Worm (Caenorhabditis elegans) whole organism, mixed stage, embryonic: ENCODE data around the gene fbxa-126.

Experiments used
- M03D4.4 ChIP-seq: sonication (generic microtip); optimal IDR thresholded peaks from 2 replicates; lab custom pipeline; 2017; ENCODE audit warnings: mild to moderate bottlenecking, missing genetic modification characterization, missing compliant biosample characterization
- bed-3 ChIP-seq: fragments of 200-800 bp; sonication (Bioruptor generic); optimal IDR thresholded peaks from 3 replicates; lab custom pipeline; 2018; ENCODE audit warnings: mild to moderate bottlenecking, missing genetic modification characterization, moderate library complexity, missing compliant biosample characterization
- blmp-1 ChIP-seq: fragments of 150-350 bp; optimal IDR thresholded peaks from 2 replicates; lab custom pipeline; 2014; ENCODE audit warnings: missing biosample characterization, missing genetic modification characterization
- ceh-39 ChIP-seq: fragments of 150-350 bp; optimal IDR thresholded peaks from 2 replicates; lab custom pipeline; 2014; ENCODE audit warnings: missing biosample characterization, missing genetic modification characterization
- ceh-43 ChIP-seq: fragments of 200-800 bp; sonication (Bioruptor generic); optimal IDR thresholded peaks from 2 replicates; lab custom pipeline; 2018; ENCODE audit warnings: mild to moderate bottlenecking, missing genetic modification characterization, moderate library complexity, missing compliant biosample characterization
- ceh-83 ChIP-seq: fragments of 200-800 bp; sonication (Bioruptor generic); optimal IDR thresholded peaks from 2 replicates; lab custom pipeline; 2018; ENCODE audit warnings: mild to moderate bottlenecking, missing genetic modification characterization, missing compliant biosample characterization
- ces-1 ChIP-seq: fragments of 150-350 bp; optimal IDR thresholded peaks from 2 replicates; lab custom pipeline; 2014; ENCODE audit warnings: missing biosample characterization, missing genetic modification reagents, missing genetic modification characterization
- cnd-1 ChIP-seq: fragments of 200-800 bp; sonication (Bioruptor generic); optimal IDR thresholded peaks from 2 replicates; lab custom pipeline; 2018; ENCODE audit warnings: mild to moderate bottlenecking, missing genetic modification characterization, missing compliant biosample characterization
- drap-1 ChIP-seq: fragments of 200-800 bp; sonication (Bioruptor generic); optimal IDR thresholded peaks from 3 replicates; lab custom pipeline; 2018; ENCODE audit warnings: mild to moderate bottlenecking, missing genetic modification characterization, missing compliant biosample characterization
- elt-1 ChIP-seq: sonication (generic microtip); optimal IDR thresholded peaks from 2 replicates; lab custom pipeline; 2017; ENCODE audit warnings: missing genetic modification characterization, mild to moderate bottlenecking, missing compliant biosample characterization, antibody characterized with exemption, moderate library complexity, borderline replicate concordance; ENCODE audit not compliant: insufficient read depth
- elt-3 ChIP-seq: fragments of 150-350 bp; optimal IDR thresholded peaks from 2 replicates; lab custom pipeline; 2014; ENCODE audit warnings: missing biosample characterization, missing genetic modification characterization
- flh-1 ChIP-seq: fragments of 200-800 bp; sonication (Bioruptor generic); optimal IDR thresholded peaks from 2 replicates; lab custom pipeline; 2018; ENCODE audit warnings: mild to moderate bottlenecking, missing genetic modification characterization, moderate library complexity, missing compliant biosample characterization
- ham-2 ChIP-seq: fragments of 200-800 bp; sonication (Bioruptor generic); optimal IDR thresholded peaks from 2 replicates; lab custom pipeline; 2018; ENCODE audit warnings: mild to moderate bottlenecking, missing genetic modification characterization, missing compliant biosample characterization
- hlh-1 ChIP-seq: fragments of 150-350 bp; optimal IDR thresholded peaks from 2 replicates; lab custom pipeline; 2014; ENCODE audit warnings: missing biosample characterization, missing genetic modification reagents, missing genetic modification characterization
- lin-13 ChIP-seq: fragments of 150-350 bp; optimal IDR thresholded peaks from 2 replicates; lab custom pipeline; 2014; ENCODE audit warnings: missing biosample characterization, missing genetic modification characterization
- lsy-2 ChIP-seq: fragments of 150-350 bp; optimal IDR thresholded peaks from 2 replicates; lab custom pipeline; 2014; ENCODE audit warnings: missing biosample characterization, missing genetic modification characterization
- mab-5 ChIP-seq: fragments of 150-350 bp; optimal IDR thresholded peaks from 2 replicates; lab custom pipeline; 2014; ENCODE audit warnings: missing biosample characterization, missing genetic modification characterization
- mep-1 ChIP-seq: fragments of 150-350 bp; optimal IDR thresholded peaks from 2 replicates; lab custom pipeline; 2017; ENCODE audit warnings: missing biosample characterization, missing genetic modification reagents, missing genetic modification characterization, inconsistent platforms
- mls-2 ChIP-seq: sonication (generic microtip); optimal IDR thresholded peaks from 2 replicates; lab custom pipeline; 2016; ENCODE audit warnings: mild to moderate bottlenecking, missing genetic modification characterization, moderate library complexity, missing compliant biosample characterization
- nhr-12 ChIP-seq: fragments of 150-350 bp; optimal IDR thresholded peaks from 2 replicates; lab custom pipeline; 2014; ENCODE audit warnings: missing biosample characterization, missing genetic modification characterization
- nhr-237 ChIP-seq: fragments of 150-350 bp; optimal IDR thresholded peaks from 2 replicates; lab custom pipeline; 2014; ENCODE audit warnings: missing biosample characterization, missing genetic modification characterization
- nhr-28 ChIP-seq: fragments of 150-350 bp; optimal IDR thresholded peaks from 2 replicates; lab custom pipeline; 2014; ENCODE audit warnings: missing biosample characterization, missing genetic modification characterization
- nhr-76 ChIP-seq: sonication (generic microtip); optimal IDR thresholded peaks from 2 replicates; lab custom pipeline; 2017; ENCODE audit warnings: missing biosample characterization, missing genetic modification characterization
- pha-4 ChIP-seq: fragments of 150-350 bp; optimal IDR thresholded peaks from 2 replicates; lab custom pipeline; 2018; ENCODE audit warnings: missing biosample characterization, missing genetic modification reagents, missing genetic modification characterization
- sem-2 ChIP-seq: fragments of 200-800 bp; sonication (Bioruptor generic); optimal IDR thresholded peaks from 2 replicates; lab custom pipeline; 2018; ENCODE audit warnings: mild to moderate bottlenecking, missing genetic modification characterization, missing compliant biosample characterization
- snpc-4 ChIP-seq: fragments of 150-350 bp; optimal IDR thresholded peaks from 2 replicates; lab custom pipeline; 2014; ENCODE audit warnings: missing biosample characterization, missing genetic modification characterization
- sptf-1 ChIP-seq: sonication (generic microtip); optimal IDR thresholded peaks from 2 replicates; lab custom pipeline; 2017; ENCODE audit warnings: mild to moderate bottlenecking, missing genetic modification characterization, moderate library complexity, missing compliant biosample characterization
- tbx-8 ChIP-seq: fragments of 200-800 bp; sonication (Bioruptor generic); optimal IDR thresholded peaks from 2 replicates; lab custom pipeline; 2018; ENCODE audit warnings: mild to moderate bottlenecking, missing genetic modification characterization, moderate library complexity, missing compliant biosample characterization
- unc-120 ChIP-seq: sonication (generic microtip); optimal IDR thresholded peaks from 2 replicates; lab custom pipeline; 2017; ENCODE audit warnings: missing genetic modification characterization, missing compliant biosample characterization; ENCODE audit not compliant: poor library complexity, severe bottlenecking
- unc-39 ChIP-seq: fragments of 150-350 bp; optimal IDR thresholded peaks from 2 replicates; lab custom pipeline; 2014; ENCODE audit warnings: missing biosample characterization, missing genetic modification characterization
- unc-62 ChIP-seq: fragments of 150-350 bp; optimal IDR thresholded peaks from 2 replicates; lab custom pipeline; 2014; ENCODE audit warnings: missing biosample characterization, missing genetic modification reagents, missing genetic modification characterization
- zip-8 ChIP-seq: fragments of 150-350 bp; optimal IDR thresholded peaks from 2 replicates; lab custom pipeline; 2014; ENCODE audit warnings: missing biosample characterization, missing genetic modification characterization
- ztf-11 ChIP-seq: fragments of 150-350 bp; optimal IDR thresholded peaks from 2 replicates; lab custom pipeline; 2014; ENCODE audit warnings: missing biosample characterization, missing genetic modification characterization

The fbxa-126 gene

DNA sequence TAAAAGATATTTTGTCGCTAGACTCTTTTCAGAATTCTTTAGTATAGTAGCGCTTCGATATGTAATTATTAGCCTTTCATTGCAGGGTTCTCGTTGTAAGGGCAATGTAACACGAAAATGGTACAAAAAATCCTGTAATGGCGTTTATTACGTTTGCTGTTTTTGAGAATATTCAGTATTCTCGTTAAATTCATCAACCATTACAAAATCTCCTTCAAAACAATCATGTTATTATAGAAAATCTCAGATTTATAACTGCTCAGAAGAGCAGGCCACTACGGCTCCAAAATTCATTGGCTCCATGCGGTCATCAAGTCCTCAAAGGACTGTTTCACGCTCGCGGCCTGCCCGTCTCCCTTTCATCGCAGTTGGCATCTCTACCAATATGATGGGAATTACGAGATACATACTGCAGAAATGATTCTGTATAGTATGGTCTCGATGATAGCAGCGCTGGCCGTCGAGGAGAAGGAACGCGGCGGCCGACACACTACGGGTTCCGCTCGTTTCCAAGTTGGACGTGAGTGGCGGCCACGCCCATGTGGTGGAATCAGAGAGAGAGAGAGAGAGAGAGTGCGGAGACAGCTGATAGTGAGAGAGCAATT, 5.2 kb upstream of the fbxa-126 start:
- no peak for TF ChIP-seq ham-2
- no peak for TF ChIP-seq unc-62 (GFP tag; lab: Kevin White, UChicago)
- peak; percentile 26 for TF ChIP-seq drap-1 (GFP tag; lab: Kevin White, UChicago)
- peak; percentile 39 for TF ChIP-seq sptf-1 (tag; lab: Kevin White, UChicago)
- TF ChIP-seq unc-120 (tag; lab: Kevin White, UChicago) = peak; percentile 64

DNA sequence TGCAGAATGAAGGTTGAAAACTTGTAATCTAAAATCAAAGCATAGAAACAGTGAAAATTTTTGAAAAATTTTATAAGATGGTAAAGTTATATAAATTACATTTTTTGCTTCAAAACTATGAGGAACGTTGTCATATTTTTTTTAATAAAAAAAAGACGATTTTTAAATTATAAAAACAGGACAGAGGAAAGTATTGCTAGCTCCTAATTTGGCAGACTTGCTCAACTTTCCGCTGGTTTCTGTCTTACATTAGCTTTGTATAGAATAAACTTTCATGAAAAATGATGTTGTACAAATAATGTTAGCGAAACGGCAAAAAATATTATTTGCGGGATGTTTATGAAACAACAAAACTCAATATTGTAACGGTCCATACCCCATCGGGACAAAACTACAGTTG, 4.7 kb upstream of the fbxa-126 start, which contains the start of gene fbxa-83:
Gene fbxa-83, minus strand, starts transcription at position 101 of the 400 bp plus-strand sequence.
- TF ChIP-seq lsy-2 = no peak
- TF ChIP-seq ces-1 (GFP tag; lab: Kevin White, UChicago) = no peak
- no peak for TF ChIP-seq nhr-76
- no peak for TF ChIP-seq zip-8
- TF ChIP-seq unc-39 (tag; lab: Kevin White, UChicago) = no peak
- TF ChIP-seq mls-2 (tag; lab: Kevin White, UChicago) = no peak
- no peak for TF ChIP-seq tbx-8 (GFP tag; lab: Kevin White, UChicago)
- TF ChIP-seq lin-13 (tag; lab: Kevin White, UChicago) = no peak
- TF ChIP-seq ceh-43 (GFP tag; lab: Kevin White, UChicago) = no peak

DNA sequence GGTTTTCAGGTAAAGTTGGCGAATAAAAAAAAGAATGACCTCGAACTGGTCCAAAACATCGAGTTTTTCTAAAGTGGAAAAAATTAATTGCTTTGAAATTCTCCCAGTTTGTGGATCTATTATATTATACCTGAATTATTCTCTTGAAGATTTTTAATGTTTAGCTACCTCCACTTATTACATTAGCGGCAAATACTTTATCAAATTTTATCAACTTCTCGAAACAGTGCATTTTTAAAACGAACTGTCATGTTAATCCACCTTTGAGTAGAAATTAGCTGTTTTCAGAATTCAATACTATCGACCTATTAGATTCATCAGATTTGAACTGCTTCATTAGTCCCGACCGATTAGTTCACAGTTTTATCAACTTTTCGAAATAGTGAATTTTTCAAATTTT, 3.5 kb downstream of the fbxa-126 start:
- TF ChIP-seq hlh-1 (no peak), ham-2 (no peak), nhr-12 (tag; lab: Kevin White, UChicago) (no peak), bed-3 (GFP tag; lab: Kevin White, UChicago) (no peak), sem-2 (GFP tag; lab: Kevin White, UChicago) (no peak), ceh-39 (tag; lab: Kevin White, UChicago) (no peak), M03D4.4 (tag; lab: Kevin White, UChicago) (no peak), flh-1 (GFP tag; lab: Kevin White, UChicago) (no peak), drap-1 (GFP tag; lab: Kevin White, UChicago) (no peak), ceh-83 (GFP tag; lab: Kevin White, UChicago) (no peak), elt-1 (tag; lab: Kevin White, UChicago) (no peak), zip-8 (no peak), elt-3 (no peak), cnd-1 (tag; lab: Kevin White, UChicago) (no peak), blmp-1 (tag; lab: Kevin White, UChicago) (no peak), nhr-237 (tag; lab: Kevin White, UChicago) (no peak), lsy-2 (no peak)

DNA sequence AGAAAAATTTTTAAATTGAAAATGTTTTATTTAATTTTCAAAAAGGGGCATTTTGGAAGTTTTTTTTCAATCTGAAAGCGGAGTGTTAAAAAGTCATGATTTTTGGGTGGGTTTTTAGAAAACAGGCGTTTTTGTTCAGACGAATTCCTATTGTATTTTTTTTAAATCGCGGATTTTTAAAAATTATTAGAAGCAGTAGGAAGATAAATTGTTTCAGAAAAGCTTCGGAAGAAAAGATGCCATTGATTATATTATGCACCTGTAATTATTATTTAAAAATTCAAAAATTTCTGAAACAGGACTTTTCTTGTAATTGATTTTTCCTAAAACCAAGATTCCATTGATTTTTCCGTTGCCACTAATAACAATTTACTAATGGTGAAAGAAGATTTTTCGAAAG, 15.7 kb downstream of the fbxa-126 start:
- TF ChIP-seq nhr-28 (tag; lab: Kevin White, UChicago) = no peak
- no peak for TF ChIP-seq zip-8
- no peak for TF ChIP-seq ces-1 (GFP tag; lab: Kevin White, UChicago)
- TF ChIP-seq mab-5 (tag; lab: Kevin White, UChicago) = no peak
- TF ChIP-seq ztf-11 (tag; lab: Kevin White, UChicago) = no peak
- TF ChIP-seq ceh-43 (GFP tag; lab: Kevin White, UChicago) = no peak
- no peak for TF ChIP-seq sem-2 (GFP tag; lab: Kevin White, UChicago)
- no peak for TF ChIP-seq tbx-8 (GFP tag; lab: Kevin White, UChicago)
- no peak for TF ChIP-seq mep-1 (tag; lab: Kevin White, UChicago)
- no peak for TF ChIP-seq unc-120 (tag; lab: Kevin White, UChicago)
- TF ChIP-seq pha-4 (tag; lab: Kevin White, UChicago) = no peak
- no peak for TF ChIP-seq drap-1 (GFP tag; lab: Kevin White, UChicago)
- TF ChIP-seq hlh-1 = no peak
- no peak for TF ChIP-seq flh-1 (GFP tag; lab: Kevin White, UChicago)
- no peak for TF ChIP-seq bed-3 (GFP tag; lab: Kevin White, UChicago)
- TF ChIP-seq ham-2 = no peak
- no peak for TF ChIP-seq snpc-4
- TF ChIP-seq nhr-76 = no peak
- no peak for TF ChIP-seq ceh-39 (tag; lab: Kevin White, UChicago)
- no peak for TF ChIP-seq mls-2 (tag; lab: Kevin White, UChicago)
